Worm (Caenorhabditis elegans) whole organism, L4 larva: ENCODE results near the gene pcm-1.

Experiments used
- D1046.2 ChIP-seq: fragments of 200-800 bp; sonication (Bioruptor generic); IDR thresholded peaks from 2 replicates; pipeline ENCODE4 v1.3.6; 2022; ENCODE audit warnings: missing genetic modification characterization, missing compliant biosample characterization
- F26F4.8 ChIP-seq: fragments of 200-800 bp; sonication (Bioruptor generic); conservative IDR thresholded peaks from 2 replicates; pipeline ENCODE4 v1.3.6; 2022; ENCODE audit warnings: missing genetic modification characterization, missing compliant biosample characterization
- F37D6.2 ChIP-seq: sonication (generic microtip); optimal IDR thresholded peaks from 2 replicates; lab custom pipeline; 2016; ENCODE audit warnings: mild to moderate bottlenecking, missing genetic modification characterization, missing compliant biosample characterization
- F49E8.2 ChIP-seq: sonication (generic microtip); optimal IDR thresholded peaks from 2 replicates; lab custom pipeline; 2016; ENCODE audit warnings: missing compliant biosample characterization, mild to moderate bottlenecking, missing genetic modification characterization, borderline replicate concordance
- R02D3.7 ChIP-seq: fragments of 150-350 bp; sonication (generic microtip); optimal IDR thresholded peaks from 3 replicates; lab custom pipeline; 2014; ENCODE audit warnings: missing biosample characterization, missing genetic modification characterization
- T20F7.1 ChIP-seq: fragments of 200-800 bp; sonication (Bioruptor generic); optimal IDR thresholded peaks from 2 replicates; lab custom pipeline; 2018; ENCODE audit warnings: mild to moderate bottlenecking, missing genetic modification characterization, missing compliant biosample characterization
- T26A8.4 ChIP-seq: fragments of 200-800 bp; sonication (Bioruptor generic); IDR thresholded peaks from 2 replicates; pipeline ENCODE4 v1.3.6; 2022; ENCODE audit warnings: missing genetic modification characterization, missing compliant biosample characterization
- Y5F2A.4 ChIP-seq: fragments of 200-800 bp; sonication (Bioruptor generic); optimal IDR thresholded peaks from 2 replicates; lab custom pipeline; 2018; ENCODE audit warnings: mild to moderate bottlenecking, missing genetic modification characterization, missing compliant biosample characterization
- Y75B8A.6 ChIP-seq: fragments of 200-800 bp; sonication (Bioruptor generic); IDR thresholded peaks from 2 replicates; pipeline ENCODE4 v1.3.6; 2022; ENCODE audit warnings: missing genetic modification reagents, missing genetic modification characterization, missing compliant biosample characterization
- aly-2 ChIP-seq: sonication (generic microtip); optimal IDR thresholded peaks from 2 replicates; lab custom pipeline; 2018; ENCODE audit warnings: missing biosample characterization, missing genetic modification characterization
- ama-1 ChIP-seq: fragments of 150-350 bp; optimal IDR thresholded peaks from 2 replicates; lab custom pipeline; 2014; ENCODE audit warnings: inconsistent platforms, mixed read lengths
- attf-4 ChIP-seq: sonication (generic microtip); optimal IDR thresholded peaks from 3 replicates; lab custom pipeline; 2017; ENCODE audit warnings: missing biosample characterization, missing genetic modification characterization
- ceh-32 ChIP-seq: sonication (generic microtip); optimal IDR thresholded peaks from 2 replicates; lab custom pipeline; 2016; ENCODE audit warnings: mild to moderate bottlenecking, missing genetic modification characterization, missing compliant biosample characterization; ENCODE audit not compliant: poor library complexity
- daf-12 ChIP-seq: fragments of 150-350 bp; optimal IDR thresholded peaks from 2 replicates; lab custom pipeline; 2014; ENCODE audit warnings: missing biosample characterization, missing genetic modification reagents, missing genetic modification characterization
- daf-19 ChIP-seq: fragments of 200-800 bp; sonication (Bioruptor generic); conservative IDR thresholded peaks from 2 replicates; pipeline ENCODE4 v1.3.6; 2022; ENCODE audit warnings: missing genetic modification characterization, missing compliant biosample characterization
- duxl-1 ChIP-seq: sonication (generic microtip); optimal IDR thresholded peaks from 2 replicates; lab custom pipeline; 2016; ENCODE audit warnings: mild to moderate bottlenecking, missing genetic modification characterization, moderate library complexity, missing compliant biosample characterization; ENCODE audit not compliant: poor library complexity
- dve-1 ChIP-seq: sonication (generic microtip); optimal IDR thresholded peaks from 2 replicates; lab custom pipeline; 2017; ENCODE audit warnings: antibody characterized with exemption, mild to moderate bottlenecking, missing genetic modification characterization, missing compliant biosample characterization; ENCODE audit not compliant: insufficient read depth
- egl-43 ChIP-seq: fragments of 200-800 bp; sonication (Bioruptor generic); IDR thresholded peaks from 2 replicates; pipeline ENCODE4 v1.3.6; 2022; ENCODE audit warnings: missing genetic modification reagents, missing genetic modification characterization, missing compliant biosample characterization
- fkh-10 ChIP-seq: fragments of 150-350 bp; optimal IDR thresholded peaks from 2 replicates; lab custom pipeline; 2014; ENCODE audit warnings: missing biosample characterization, missing genetic modification reagents, missing genetic modification characterization
- fos-1 ChIP-seq: fragments of 150-350 bp; optimal IDR thresholded peaks from 2 replicates; lab custom pipeline; 2014; ENCODE audit warnings: missing biosample characterization, missing genetic modification characterization
- hif-1 ChIP-seq, 2 experiments: sonication (generic microtip); optimal IDR thresholded peaks; 2 replicates each; lab custom pipeline; 2016 to 2017; ENCODE audit warnings: missing compliant biosample characterization in 2 of 2, missing genetic modification characterization in 2 of 2, missing genetic modification reagents in 2 of 2, missing genotype in 2 of 2, mild to moderate bottlenecking in 1 of 2
- hlh-30 ChIP-seq: sonication (generic microtip); optimal IDR thresholded peaks from 2 replicates; lab custom pipeline; 2017; ENCODE audit warnings: antibody characterized with exemption, mild to moderate bottlenecking, missing genetic modification characterization, missing compliant biosample characterization; ENCODE audit not compliant: insufficient read depth
- lin-13 ChIP-seq: fragments of 150-350 bp; optimal IDR thresholded peaks from 2 replicates; lab custom pipeline; 2014; ENCODE audit warnings: missing biosample characterization, missing genetic modification reagents, missing genetic modification characterization
- lin-29 ChIP-seq: fragments of 200-800 bp; sonication (Bioruptor generic); IDR thresholded peaks from 2 replicates; pipeline ENCODE4 v1.3.6; 2022; ENCODE audit warnings: missing genetic modification reagents, missing genetic modification characterization, missing compliant biosample characterization
- lin-38 ChIP-seq: fragments of 200-800 bp; sonication (Bioruptor generic); IDR thresholded peaks from 2 replicates; pipeline ENCODE4 v1.3.6; 2022; ENCODE audit warnings: missing genetic modification reagents, missing genetic modification characterization, missing compliant biosample characterization
- lin-39 ChIP-seq: fragments of 150-350 bp; optimal IDR thresholded peaks from 2 replicates; lab custom pipeline; 2014; ENCODE audit warnings: missing biosample characterization, missing genetic modification reagents, missing genetic modification characterization
- lir-3 ChIP-seq: sonication (generic microtip); optimal IDR thresholded peaks from 2 replicates; lab custom pipeline; 2016; ENCODE audit warnings: mild to moderate bottlenecking, missing genetic modification characterization, missing compliant biosample characterization
- lsy-2 ChIP-seq, 2 experiments: fragments of 150-350 bp in 1 of 2; sonication (generic microtip) in 1 of 2; optimal IDR thresholded peaks; 2 replicates each; lab custom pipeline; 2014 to 2017; ENCODE audit warnings: missing biosample characterization in 2 of 2, missing genetic modification characterization in 2 of 2
- mdl-1 ChIP-seq, 2 experiments: fragments of 150-350 bp in 1 of 2; sonication (generic microtip) in 1 of 2; optimal IDR thresholded peaks; 2 replicates each; lab custom pipeline; 2014 to 2017; ENCODE audit warnings: missing biosample characterization in 2 of 2, missing genetic modification characterization in 2 of 2
- mxl-2 ChIP-seq: fragments of 200-800 bp; sonication (Bioruptor generic); conservative IDR thresholded peaks from 2 replicates; pipeline ENCODE4 v1.3.6; 2022; ENCODE audit warnings: missing genetic modification reagents, missing genetic modification characterization, missing compliant biosample characterization
- nhr-11 ChIP-seq: fragments of 150-350 bp; optimal IDR thresholded peaks from 2 replicates; lab custom pipeline; 2014; ENCODE audit warnings: missing biosample characterization, missing genetic modification characterization
- nhr-25 ChIP-seq: sonication (generic microtip); optimal IDR thresholded peaks from 2 replicates; lab custom pipeline; 2017; ENCODE audit warnings: missing genetic modification characterization, mild to moderate bottlenecking, missing compliant biosample characterization, antibody characterized with exemption, moderate library complexity, borderline replicate concordance; ENCODE audit not compliant: insufficient read depth
- nhr-41 ChIP-seq: fragments of 200-800 bp; sonication (Bioruptor generic); IDR thresholded peaks from 2 replicates; pipeline ENCODE4 v1.3.6; 2022; ENCODE audit warnings: missing genetic modification reagents, missing genetic modification characterization, missing compliant biosample characterization
- nhr-42 ChIP-seq: fragments of 200-800 bp; sonication (Bioruptor generic); IDR thresholded peaks from 2 replicates; pipeline ENCODE4 v1.3.6; 2022; ENCODE audit warnings: missing genetic modification characterization, missing compliant biosample characterization
- nhr-6 ChIP-seq: fragments of 150-350 bp; optimal IDR thresholded peaks from 2 replicates; lab custom pipeline; 2014; ENCODE audit warnings: missing biosample characterization, missing genetic modification characterization
- pha-4 ChIP-seq, 2 experiments: fragments of 150-350 bp in 1 of 2; fragments of 200-800 bp in 1 of 2; sonication (Bioruptor generic) in 1 of 2; IDR thresholded peaks in 1 of 2; optimal IDR thresholded peaks in 1 of 2; 2 replicates each; pipeline versions ENCODE4 v1.3.6 to Lab custom; 2014 to 2022; ENCODE audit warnings: missing genetic modification characterization in 2 of 2, missing genetic modification reagents in 2 of 2, missing biosample characterization in 1 of 2, missing compliant biosample characterization in 1 of 2
- pqm-1 ChIP-seq: sonication (generic microtip); optimal IDR thresholded peaks from 2 replicates; lab custom pipeline; 2017; ENCODE audit warnings: missing biosample characterization, missing genetic modification characterization
- set-16 ChIP-seq: fragments of 200-800 bp; sonication (Bioruptor generic); IDR thresholded peaks from 2 replicates; pipeline ENCODE4 v1.3.6; 2022; ENCODE audit warnings: missing genetic modification reagents, missing genetic modification characterization, missing compliant biosample characterization
- skn-1 ChIP-seq: fragments of 150-350 bp; optimal IDR thresholded peaks from 2 replicates; lab custom pipeline; 2014; ENCODE audit warnings: missing biosample characterization, missing genetic modification characterization
- snpc-4 ChIP-seq: fragments of 150-350 bp; optimal IDR thresholded peaks from 2 replicates; lab custom pipeline; 2014; ENCODE audit warnings: missing biosample characterization, missing genetic modification characterization
- spr-1 ChIP-seq: sonication (generic microtip); optimal IDR thresholded peaks from 2 replicates; lab custom pipeline; 2016; ENCODE audit warnings: mild to moderate bottlenecking, missing genetic modification characterization, missing compliant biosample characterization
- tag-97 ChIP-seq: fragments of 200-800 bp; sonication (Bioruptor generic); IDR thresholded peaks from 2 replicates; pipeline ENCODE4 v1.3.6; 2022; ENCODE audit warnings: missing genetic modification characterization, missing compliant biosample characterization
- unc-130 ChIP-seq: sonication (generic microtip); optimal IDR thresholded peaks from 2 replicates; lab custom pipeline; 2016; ENCODE audit warnings: missing genetic modification reagents, missing genetic modification characterization, missing compliant biosample characterization
- unc-62 ChIP-seq, 3 experiments: fragments of 150-350 bp in 1 of 3; sonication (generic microtip); optimal IDR thresholded peaks in 2 of 3; peaks in 1 of 3; 1 replicate in 1 of 3; 2 replicates in 2 of 3; lab custom pipeline; 2014 to 2017; ENCODE audit warnings: missing biosample characterization in 3 of 3, missing genetic modification characterization in 3 of 3, missing genetic modification reagents in 3 of 3, missing genotype in 1 of 3
- vab-7 ChIP-seq: fragments of 200-800 bp; sonication (Bioruptor generic); IDR thresholded peaks from 2 replicates; pipeline ENCODE4 v1.3.6; 2022; ENCODE audit warnings: missing genetic modification reagents, missing genetic modification characterization, missing compliant biosample characterization
- zag-1 ChIP-seq: fragments of 150-350 bp; optimal IDR thresholded peaks from 2 replicates; lab custom pipeline; 2014; ENCODE audit warnings: missing biosample characterization, missing genetic modification characterization
- zfp-2 ChIP-seq: sonication (generic microtip); optimal IDR thresholded peaks from 2 replicates; lab custom pipeline; 2016; ENCODE audit warnings: mild to moderate bottlenecking, missing genetic modification characterization, missing compliant biosample characterization
- zfp-3 ChIP-seq: fragments of 200-800 bp; sonication (Bioruptor generic); conservative IDR thresholded peaks from 2 replicates; pipeline ENCODE4 v1.3.6; 2022; ENCODE audit warnings: missing genetic modification reagents, missing genetic modification characterization, missing compliant biosample characterization
- zip-11 ChIP-seq: fragments of 200-800 bp; sonication (Bioruptor generic); IDR thresholded peaks from 2 replicates; pipeline ENCODE4 v1.3.6; 2022; ENCODE audit warnings: missing genetic modification characterization, missing compliant biosample characterization
- ztf-11 ChIP-seq: fragments of 150-350 bp; optimal IDR thresholded peaks from 2 replicates; lab custom pipeline; 2014; ENCODE audit warnings: missing biosample characterization, missing genetic modification characterization

pcm-1 gene

ce11 chrV:5991490-5992069, 27.9 kb upstream of the pcm-1 start (continued):
- TF ChIP-seq pqm-1 (tag; lab: Kevin White, UChicago) (peak; percentile 61), D1046.2 (GFP tag; lab: Robert Waterston, UW) (no peak), T20F7.1 (peak; percentile 30), attf-4 (no peak), set-16 (GFP tag; lab: Robert Waterston, UW) (no peak), duxl-1 (tag; lab: Kevin White, UChicago) (no peak), F49E8.2 (tag; lab: Kevin White, UChicago) (no peak), tag-97 (GFP tag; lab: Robert Waterston, UW) (no peak), snpc-4 (no peak), nhr-42 (no peak), daf-12 (no peak), R02D3.7 (tag; lab: Kevin White, UChicago) (no peak), pha-4 (GFP tag; IDR thresholded peaks at IDR 0.05; lab: Robert Waterston, UW) (no peak), pha-4 (tag; optimal IDR thresholded peaks at IDR 0.05; lab: Kevin White, UChicago) (no peak), fkh-10 (GFP tag; lab: Kevin White, UChicago) (no peak), Y75B8A.6 (GFP tag; lab: Robert Waterston, UW) (no peak), spr-1 (tag; lab: Kevin White, UChicago) (no peak), lin-29 (GFP tag; lab: Robert Waterston, UW) (no peak), skn-1 (no peak), fos-1 (tag; lab: Kevin White, UChicago) (no peak), nhr-41 (no peak), mdl-1 (tag; optimal IDR thresholded peaks at IDR 0.05; lab: Kevin White, UChicago) (peak in 1 of 2 experiments; percentile 43), dve-1 (tag; lab: Kevin White, UChicago) (peak; percentile 24), aly-2 (no peak), ztf-11 (tag; lab: Kevin White, UChicago) (no peak), vab-7 (no peak), lin-13 (GFP tag; lab: Kevin White, UChicago) (no peak), lin-38 (GFP tag; lab: Robert Waterston, UW) (no peak), lir-3 (tag; lab: Kevin White, UChicago) (no peak), mxl-2 (GFP tag; lab: Robert Waterston, UW) (no peak), unc-62 (GFP tag; optimal IDR thresholded peaks at IDR 0.05 in 1 of 2; lab: Kevin White, UChicago) (peak in 1 of 2 experiments; percentile 97), unc-62 (tag; optimal IDR thresholded peaks at IDR 0.05; lab: Kevin White, UChicago) (no peak), T26A8.4 (no peak), hlh-30 (peak; percentile 78), daf-19 (GFP tag; lab: Robert Waterston, UW) (no peak), nhr-6 (tag; lab: Kevin White, UChicago) (no peak), unc-130 (GFP tag; lab: Kevin White, UChicago) (no peak), zfp-3 (GFP tag; lab: Robert Waterston, UW) (no peak), zag-1 (tag; lab: Kevin White, UChicago) (no peak), ceh-32 (no peak), F26F4.8 (no peak), egl-43 (GFP tag; lab: Robert Waterston, UW) (no peak), hif-1 (tag; optimal IDR thresholded peaks at IDR 0.05; lab: Kevin White, UChicago) (peak in 1 of 2 experiments; percentile 7), lsy-2 (tag; optimal IDR thresholded peaks at IDR 0.05; lab: Kevin White, UChicago) (peak in 1 of 2 experiments; percentile 53), nhr-11 (peak; percentile 67), ama-1 (lab: Kevin White, UChicago) (no peak), zfp-2 (tag; lab: Kevin White, UChicago) (no peak), F37D6.2 (tag; lab: Kevin White, UChicago) (no peak), nhr-25 (tag; lab: Kevin White, UChicago) (no peak), zip-11 (no peak), lin-39 (no peak), Y5F2A.4 (no peak)
